Worm (Caenorhabditis elegans) whole organism, L2 larva: ENCODE results near the gene F46B6.2.

ENCODE experiments used
- aly-2 ChIP-seq: fragments of 150-350 bp; optimal IDR thresholded peaks from 2 replicates; lab custom pipeline; 2014; ENCODE audit warnings: missing biosample characterization, missing genetic modification characterization
- mab-5 ChIP-seq: fragments of 150-350 bp; optimal IDR thresholded peaks from 2 replicates; lab custom pipeline; 2014; ENCODE audit warnings: missing biosample characterization, missing genetic modification characterization
- nhr-12 ChIP-seq: fragments of 150-350 bp; optimal IDR thresholded peaks from 2 replicates; lab custom pipeline; 2014; ENCODE audit warnings: missing biosample characterization, missing genetic modification characterization
- nhr-23 ChIP-seq: fragments of 150-350 bp; optimal IDR thresholded peaks from 2 replicates; lab custom pipeline; 2014; ENCODE audit warnings: missing biosample characterization, missing genetic modification reagents, missing genetic modification characterization
- nhr-237 ChIP-seq: fragments of 150-350 bp; optimal IDR thresholded peaks from 2 replicates; lab custom pipeline; 2014; ENCODE audit warnings: missing biosample characterization, missing genetic modification characterization
- nhr-25 ChIP-seq: fragments of 150-350 bp; sonication (generic microtip); optimal IDR thresholded peaks from 3 replicates; lab custom pipeline; 2014; ENCODE audit warnings: missing biosample characterization, missing genetic modification characterization
- peb-1 ChIP-seq: fragments of 150-350 bp; optimal IDR thresholded peaks from 2 replicates; lab custom pipeline; 2014; ENCODE audit warnings: missing biosample characterization, missing genetic modification characterization

DNA sequence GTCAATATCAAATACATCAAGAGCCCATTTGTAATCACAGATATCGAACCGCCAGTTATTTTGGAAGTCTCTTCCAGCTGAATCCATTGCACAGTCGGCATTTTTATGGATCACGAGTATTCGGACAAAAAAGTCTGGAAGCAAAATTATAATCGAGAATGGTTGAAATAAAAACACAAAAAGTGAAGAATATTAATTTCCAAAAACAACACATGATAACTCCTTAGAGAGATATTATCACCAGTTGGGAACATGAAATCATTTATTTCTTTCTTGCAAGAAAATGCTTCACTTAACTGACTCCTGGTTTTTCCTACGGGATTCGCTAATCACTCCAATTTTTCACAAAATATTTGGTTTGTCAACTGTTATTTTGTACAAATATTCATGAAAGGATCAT lies 52.1 kb downstream of the F46B6.2 start, which contains the start of gene str-2:
- TF ChIP-seq nhr-25 (tag; lab: Kevin White, UChicago): no peak
- no peak for TF ChIP-seq peb-1 (tag; lab: Kevin White, UChicago)
- TF ChIP-seq nhr-23 (tag; lab: Kevin White, UChicago): no peak
- no peak for TF ChIP-seq mab-5
- no peak for TF ChIP-seq aly-2 (tag; lab: Kevin White, UChicago)
- no peak for TF ChIP-seq nhr-237 (tag; lab: Kevin White, UChicago)
- TF ChIP-seq nhr-12: no peak
